Worm (Caenorhabditis elegans) whole organism, L1 larva: ENCODE measurements around the gene wht-1.

Experiments used
- C04F5.9 ChIP-seq: sonication (generic microtip); optimal IDR thresholded peaks from 2 replicates; lab custom pipeline; 2016; ENCODE audit warnings: missing genetic modification characterization, missing compliant biosample characterization
- Y116A8C.19 ChIP-seq: sonication (generic microtip); optimal IDR thresholded peaks from 2 replicates; lab custom pipeline; 2016; ENCODE audit warnings: missing compliant biosample characterization, missing genetic modification characterization, borderline replicate concordance
- aha-1 ChIP-seq: fragments of 150-350 bp; optimal IDR thresholded peaks from 2 replicates; lab custom pipeline; 2014; ENCODE audit warnings: missing biosample characterization, missing genetic modification characterization
- aly-2 ChIP-seq: fragments of 150-350 bp; optimal IDR thresholded peaks from 2 replicates; lab custom pipeline; 2014; ENCODE audit warnings: missing biosample characterization, missing genetic modification characterization
- ama-1 ChIP-seq: fragments of 150-350 bp; optimal IDR thresholded peaks from 2 replicates; lab custom pipeline; 2014
- ceh-8 ChIP-seq: fragments of 200-800 bp; sonication (Bioruptor generic); optimal IDR thresholded peaks from 2 replicates; lab custom pipeline; 2018; ENCODE audit warnings: mild to moderate bottlenecking, missing genetic modification characterization, moderate library complexity, missing compliant biosample characterization
- ceh-82 ChIP-seq, 3 experiments: fragments of 150-350 bp in 1 of 3; sonication (generic microtip) in 2 of 3; optimal IDR thresholded peaks; 2 replicates each; lab custom pipeline; 2014 to 2017; ENCODE audit warnings: missing biosample characterization in 3 of 3, missing genetic modification characterization in 3 of 3
- ceh-88 ChIP-seq: fragments of 200-800 bp; sonication (Bioruptor generic); IDR thresholded peaks from 2 replicates; pipeline ENCODE4 v1.3.6; 2022; ENCODE audit warnings: missing genetic modification characterization, missing compliant biosample characterization
- ces-1 ChIP-seq: fragments of 150-350 bp; optimal IDR thresholded peaks from 2 replicates; lab custom pipeline; 2014; ENCODE audit warnings: missing biosample characterization, missing genetic modification reagents, missing genetic modification characterization
- dpl-1 ChIP-seq, 3 experiments: fragments of 150-350 bp in 2 of 3; sonication (generic microtip) in 1 of 3; optimal IDR thresholded peaks; 2 replicates each; lab custom pipeline; 2014 to 2017; ENCODE audit warnings: missing biosample characterization in 3 of 3, missing genetic modification characterization in 3 of 3, missing genetic modification reagents in 3 of 3
- dsc-1 ChIP-seq: sonication (generic microtip); optimal IDR thresholded peaks from 2 replicates; lab custom pipeline; 2016; ENCODE audit warnings: mild to moderate bottlenecking, missing genetic modification characterization, missing compliant biosample characterization
- egl-13 ChIP-seq: sonication (generic microtip); optimal IDR thresholded peaks from 2 replicates; lab custom pipeline; 2016; ENCODE audit warnings: missing genotype, missing genetic modification reagents, missing genetic modification characterization, missing compliant biosample characterization
- egl-27 ChIP-seq, 2 experiments: fragments of 150-350 bp in 1 of 2; sonication (generic microtip); optimal IDR thresholded peaks; 3 replicates each; lab custom pipeline; 2017 to 2018; ENCODE audit warnings: missing biosample characterization in 2 of 2, missing genetic modification characterization in 2 of 2, missing genetic modification reagents in 2 of 2
- elt-2 ChIP-seq: sonication (generic microtip); optimal IDR thresholded peaks from 2 replicates; lab custom pipeline; 2016; ENCODE audit warnings: missing genetic modification characterization, mild to moderate bottlenecking, inconsistent platforms, missing compliant biosample characterization, missing genetic modification reagents
- elt-3 ChIP-seq, 6 experiments: fragments of 150-350 bp in 1 of 6; sonication (generic microtip); optimal IDR thresholded peaks; 2 replicates each; lab custom pipeline; 2017 to 2018; ENCODE audit warnings: missing biosample characterization in 6 of 6, missing genetic modification characterization in 6 of 6, inconsistent platforms in 1 of 6
- ets-5 ChIP-seq: fragments of 200-800 bp; sonication (Bioruptor generic); IDR thresholded peaks from 2 replicates; pipeline ENCODE4 v1.3.6; 2022; ENCODE audit warnings: missing genetic modification characterization, missing compliant biosample characterization
- fkh-4 ChIP-seq: sonication (generic microtip); optimal IDR thresholded peaks from 2 replicates; lab custom pipeline; 2016; ENCODE audit warnings: missing compliant biosample characterization, missing genetic modification characterization, borderline replicate concordance
- fos-1 ChIP-seq: fragments of 150-350 bp; optimal IDR thresholded peaks from 2 replicates; lab custom pipeline; 2014; ENCODE audit warnings: missing biosample characterization, missing genetic modification characterization
- hlh-17 ChIP-seq: fragments of 200-800 bp; sonication (Bioruptor generic); optimal IDR thresholded peaks from 2 replicates; lab custom pipeline; 2018; ENCODE audit warnings: missing genetic modification characterization, mild to moderate bottlenecking, missing compliant biosample characterization, moderate library complexity, borderline replicate concordance
- isw-1 ChIP-seq: fragments of 200-800 bp; sonication (Bioruptor generic); IDR thresholded peaks from 2 replicates; pipeline ENCODE4 v1.3.6; 2022; ENCODE audit warnings: missing genetic modification characterization, missing compliant biosample characterization
- lin-14 ChIP-seq: fragments of 200-800 bp; sonication (Bioruptor generic); optimal IDR thresholded peaks from 2 replicates; lab custom pipeline; 2018; ENCODE audit warnings: mild to moderate bottlenecking, missing genetic modification characterization, moderate library complexity, missing compliant biosample characterization
- lin-15B ChIP-seq: fragments of 150-350 bp; sonication (generic microtip); optimal IDR thresholded peaks from 3 replicates; lab custom pipeline; 2014; ENCODE audit warnings: missing biosample characterization, missing genetic modification characterization
- lir-3 ChIP-seq: sonication (generic microtip); optimal IDR thresholded peaks from 2 replicates; lab custom pipeline; 2016; ENCODE audit warnings: mild to moderate bottlenecking, missing genetic modification characterization, moderate library complexity, missing compliant biosample characterization; ENCODE audit not compliant: poor library complexity
- lsy-2 ChIP-seq, 2 experiments: fragments of 150-350 bp; optimal IDR thresholded peaks; 2 replicates each; lab custom pipeline; 2014; ENCODE audit warnings: missing biosample characterization in 2 of 2, missing genetic modification characterization in 2 of 2
- mab-9 ChIP-seq: fragments of 200-800 bp; sonication (Bioruptor generic); IDR thresholded peaks from 2 replicates; pipeline ENCODE4 v1.3.6; 2022; ENCODE audit warnings: missing genetic modification reagents, missing genetic modification characterization, missing compliant biosample characterization
- mdl-1 ChIP-seq, 2 experiments: fragments of 150-350 bp; optimal IDR thresholded peaks; 2 replicates each; lab custom pipeline; 2014 to 2017; ENCODE audit warnings: missing biosample characterization in 2 of 2, missing genetic modification characterization in 2 of 2, inconsistent platforms in 1 of 2
- mef-2 ChIP-seq: fragments of 150-350 bp; optimal IDR thresholded peaks from 2 replicates; lab custom pipeline; 2014; ENCODE audit warnings: missing biosample characterization, missing genetic modification characterization
- nhr-11 ChIP-seq: fragments of 150-350 bp; optimal IDR thresholded peaks from 2 replicates; lab custom pipeline; 2014; ENCODE audit warnings: missing biosample characterization, missing genetic modification characterization
- nhr-12 ChIP-seq: sonication (generic microtip); optimal IDR thresholded peaks from 2 replicates; lab custom pipeline; 2017; ENCODE audit warnings: missing biosample characterization, missing genetic modification characterization
- nhr-19 ChIP-seq: fragments of 200-800 bp; sonication (Bioruptor generic); conservative IDR thresholded peaks from 2 replicates; pipeline ENCODE4 v1.3.6; 2022; ENCODE audit warnings: missing genetic modification characterization, missing compliant biosample characterization
- nhr-20 ChIP-seq: sonication (generic microtip); optimal IDR thresholded peaks from 2 replicates; lab custom pipeline; 2016; ENCODE audit warnings: mild to moderate bottlenecking, missing genetic modification characterization, missing compliant biosample characterization
- nhr-237 ChIP-seq: fragments of 150-350 bp; optimal IDR thresholded peaks from 2 replicates; lab custom pipeline; 2014; ENCODE audit warnings: missing biosample characterization, missing genetic modification characterization
- nhr-47 ChIP-seq: sonication (generic microtip); optimal IDR thresholded peaks from 2 replicates; lab custom pipeline; 2016; ENCODE audit warnings: mild to moderate bottlenecking, missing genetic modification characterization, moderate library complexity, missing compliant biosample characterization
- nhr-76 ChIP-seq: sonication (generic microtip); optimal IDR thresholded peaks from 2 replicates; lab custom pipeline; 2017; ENCODE audit warnings: missing biosample characterization, missing genetic modification characterization
- nhr-84 ChIP-seq: sonication (generic microtip); optimal IDR thresholded peaks from 2 replicates; lab custom pipeline; 2017; ENCODE audit warnings: missing biosample characterization, missing genetic modification characterization
- nhr-85 ChIP-seq: sonication (generic microtip); peaks from one replicate; lab custom pipeline; 2016; ENCODE audit warnings: missing genetic modification characterization, inconsistent platforms, missing compliant biosample characterization
- nhr-90 ChIP-seq: sonication (generic microtip); optimal IDR thresholded peaks from 2 replicates; lab custom pipeline; 2016; ENCODE audit warnings: mild to moderate bottlenecking, missing genetic modification characterization, missing compliant biosample characterization; ENCODE audit not compliant: poor library complexity
- pag-3 ChIP-seq: sonication (generic microtip); optimal IDR thresholded peaks from 2 replicates; lab custom pipeline; 2017; ENCODE audit warnings: missing genetic modification characterization, mild to moderate bottlenecking, missing compliant biosample characterization, antibody characterized with exemption, borderline replicate concordance; ENCODE audit not compliant: insufficient read depth
- pqm-1 ChIP-seq: sonication (generic microtip); optimal IDR thresholded peaks from 3 replicates; lab custom pipeline; 2017; ENCODE audit warnings: missing biosample characterization, missing genetic modification characterization
- skn-1 ChIP-seq: fragments of 150-350 bp; optimal IDR thresholded peaks from 2 replicates; lab custom pipeline; 2014; ENCODE audit warnings: missing biosample characterization, missing genetic modification characterization
- snpc-4 ChIP-seq: fragments of 150-350 bp; optimal IDR thresholded peaks from 2 replicates; lab custom pipeline; 2014; ENCODE audit warnings: missing biosample characterization, missing genetic modification characterization
- snu-23 ChIP-seq: sonication (generic microtip); optimal IDR thresholded peaks from 2 replicates; lab custom pipeline; 2016; ENCODE audit warnings: missing genetic modification characterization, missing compliant biosample characterization
- sox-4 ChIP-seq: sonication (generic microtip); optimal IDR thresholded peaks from 2 replicates; lab custom pipeline; 2016; ENCODE audit warnings: missing genetic modification characterization, missing compliant biosample characterization
- swsn-7 ChIP-seq: sonication (generic microtip); optimal IDR thresholded peaks from 2 replicates; lab custom pipeline; 2016; ENCODE audit warnings: missing genetic modification characterization, missing compliant biosample characterization
- tbx-2 ChIP-seq: sonication (generic microtip); optimal IDR thresholded peaks from 2 replicates; lab custom pipeline; 2016; ENCODE audit warnings: missing genetic modification characterization, missing compliant biosample characterization
- tlp-1 ChIP-seq: fragments of 150-350 bp; optimal IDR thresholded peaks from 2 replicates; lab custom pipeline; 2014; ENCODE audit warnings: missing biosample characterization, missing genetic modification characterization
- unc-130 ChIP-seq: fragments of 150-350 bp; optimal IDR thresholded peaks from 2 replicates; lab custom pipeline; 2017; ENCODE audit warnings: missing biosample characterization, missing genetic modification characterization, inconsistent platforms
- unc-30 ChIP-seq: sonication (generic microtip); optimal IDR thresholded peaks from 2 replicates; lab custom pipeline; 2017; ENCODE audit warnings: missing biosample characterization, missing genetic modification characterization
- vab-15 ChIP-seq: sonication (generic microtip); optimal IDR thresholded peaks from 2 replicates; lab custom pipeline; 2017; ENCODE audit warnings: missing genotype, mild to moderate bottlenecking, missing genetic modification characterization, missing compliant biosample characterization
- xbp-1 ChIP-seq: sonication (generic microtip); optimal IDR thresholded peaks from 2 replicates; lab custom pipeline; 2016; ENCODE audit warnings: missing genetic modification characterization, missing compliant biosample characterization
- ztf-11 ChIP-seq, 2 experiments: sonication (generic microtip); optimal IDR thresholded peaks; 2 replicates each; lab custom pipeline; 2016 to 2017; ENCODE audit warnings: missing genetic modification characterization in 2 of 2, missing biosample characterization in 1 of 2, missing compliant biosample characterization in 1 of 2

The wht-1 gene

ce11 chrIII:6077973-6078372 is 9.6 kb downstream of the wht-1 start (continued):
- no peak for TF ChIP-seq nhr-11 (tag; lab: Kevin White, UChicago)
- TF ChIP-seq pag-3: no peak
- no peak for TF ChIP-seq lin-15B
- TF ChIP-seq ztf-11 (tag; optimal IDR thresholded peaks at IDR 0.05; lab: Kevin White, UChicago): no peak
- peak; percentile 27 for TF ChIP-seq nhr-85 (tag; lab: Kevin White, UChicago)
- no peak for TF ChIP-seq mab-9 (GFP tag; lab: Robert Waterston, UW)
- no peak for TF ChIP-seq tlp-1
- no peak for TF ChIP-seq isw-1
- no peak for TF ChIP-seq ceh-8 (GFP tag; lab: Kevin White, UChicago)
- no peak for TF ChIP-seq aha-1
- no peak for TF ChIP-seq ceh-88 (GFP tag; lab: Robert Waterston, UW)
- no peak for TF ChIP-seq nhr-90
- TF ChIP-seq elt-2 (tag; lab: Kevin White, UChicago): no peak
- TF ChIP-seq snpc-4 (tag; lab: Kevin White, UChicago): no peak
- TF ChIP-seq nhr-47 (tag; lab: Kevin White, UChicago): peak; percentile 14
- TF ChIP-seq ama-1 (lab: Kevin White, UChicago): no peak
- TF ChIP-seq ces-1: no peak
- no peak for TF ChIP-seq nhr-20 (tag; lab: Kevin White, UChicago)
- no peak for TF ChIP-seq elt-3 (tag; optimal IDR thresholded peaks at IDR 0.05; lab: Kevin White, UChicago)
- no peak for TF ChIP-seq Y116A8C.19
- no peak for TF ChIP-seq nhr-84 (tag; lab: Kevin White, UChicago)
- peak in 1 of 2 experiments; percentile 14 for TF ChIP-seq lsy-2 (tag; optimal IDR thresholded peaks at IDR 0.05; lab: Kevin White, UChicago)
- TF ChIP-seq fkh-4 (tag; lab: Kevin White, UChicago): no peak
- no peak for TF ChIP-seq nhr-19 (GFP tag; lab: Robert Waterston, UW)
- TF ChIP-seq lin-14 (GFP tag; lab: Kevin White, UChicago): peak; percentile 50
- TF ChIP-seq dpl-1 (GFP tag; optimal IDR thresholded peaks at IDR 0.05; lab: Kevin White, UChicago): no peak
- TF ChIP-seq unc-130 (tag; lab: Kevin White, UChicago): no peak
- TF ChIP-seq lir-3 (tag; lab: Kevin White, UChicago): no peak
- no peak for TF ChIP-seq aly-2 (tag; lab: Kevin White, UChicago)
- no peak for TF ChIP-seq ets-5 (GFP tag; lab: Robert Waterston, UW)
- TF ChIP-seq nhr-12 (tag; lab: Kevin White, UChicago): no peak
- no peak for TF ChIP-seq xbp-1 (tag; lab: Kevin White, UChicago)
- no peak for TF ChIP-seq ceh-82 (tag; optimal IDR thresholded peaks at IDR 0.05; lab: Kevin White, UChicago)
- TF ChIP-seq sox-4: no peak
- TF ChIP-seq unc-30 (tag; lab: Kevin White, UChicago): no peak
- no peak for TF ChIP-seq egl-13 (tag; lab: Kevin White, UChicago)
- no peak for TF ChIP-seq tbx-2 (tag; lab: Kevin White, UChicago)
- peak; percentile 44 for TF ChIP-seq skn-1 (tag; lab: Kevin White, UChicago)
- TF ChIP-seq pqm-1 (tag; lab: Kevin White, UChicago): no peak
- TF ChIP-seq swsn-7 (tag; lab: Kevin White, UChicago): no peak
- TF ChIP-seq C04F5.9 (tag; lab: Kevin White, UChicago): no peak
- TF ChIP-seq nhr-237: no peak
- TF ChIP-seq mdl-1 (tag; optimal IDR thresholded peaks at IDR 0.05; lab: Kevin White, UChicago): no peak
- TF ChIP-seq mef-2: no peak
- TF ChIP-seq dsc-1 (tag; lab: Kevin White, UChicago): peak; percentile 12
- TF ChIP-seq snu-23 (GFP tag; lab: Kevin White, UChicago): no peak
- TF ChIP-seq vab-15 (tag; lab: Kevin White, UChicago): no peak
- no peak for TF ChIP-seq fos-1 (tag; lab: Kevin White, UChicago)
- TF ChIP-seq nhr-76 (tag; lab: Kevin White, UChicago): no peak
- no peak for TF ChIP-seq hlh-17 (GFP tag; lab: Kevin White, UChicago)
- TF ChIP-seq egl-27 (tag; optimal IDR thresholded peaks at IDR 0.05; lab: Kevin White, UChicago): no peak
